Worm (Caenorhabditis elegans): ENCODE data around the gene ifta-1.

ce11 chrX:5505148-5505547, 47.4 kb downstream of the ifta-1 start, which contains the start of gene T23F2.2:
- TF ChIP-seq nhr-77 (tag; optimal IDR thresholded peaks at IDR 0.05) (no peak), D1046.2 (GFP tag; IDR thresholded peaks at IDR 0.05) (no peak)

All from whole organism, L4 larva.